Worm (Caenorhabditis elegans): ENCODE results near the gene F54D5.7.

Gene F54D5.7

ce11 chrII:11501956-11502355, 45.4 kb upstream of the F54D5.7 start:
- TF ChIP-seq nhr-25 (tag; optimal IDR thresholded peaks at IDR 0.05) (peak; percentile 60), nhr-11 (tag; optimal IDR thresholded peaks at IDR 0.05) (no peak), elt-3 (tag; optimal IDR thresholded peaks at IDR 0.05) (peak; percentile 98 to 100 (median 100)), nhr-43 (tag; optimal IDR thresholded peaks at IDR 0.05; ENCODE audit: poor library complexity, severe bottlenecking) (peak; percentile 81), ceh-16 (tag; optimal IDR thresholded peaks at IDR 0.05) (no peak), lin-39 (tag; optimal IDR thresholded peaks at IDR 0.05) (no peak), tbx-2 (tag; optimal IDR thresholded peaks at IDR 0.05) (peak; percentile 39), zag-1 (tag; optimal IDR thresholded peaks at IDR 0.05) (no peak), nhr-23 (tag; optimal IDR thresholded peaks at IDR 0.05) (peak; percentile 49)

ce11 chrII:11503761-11504160, 43.6 kb upstream of the F54D5.7 start:
- no peak for TF ChIP-seq R02D3.7 (tag; optimal IDR thresholded peaks at IDR 0.05)
- no peak for TF ChIP-seq aly-2 (tag; optimal IDR thresholded peaks at IDR 0.05)
- no peak for TF ChIP-seq pha-4 (tag; optimal IDR thresholded peaks at IDR 0.05)
- no peak for TF ChIP-seq ceh-16 (tag; optimal IDR thresholded peaks at IDR 0.05)
- TF ChIP-seq elt-2 (tag; optimal IDR thresholded peaks at IDR 0.05): no peak
- no peak for TF ChIP-seq elt-1 (tag; optimal IDR thresholded peaks at IDR 0.05)
- TF ChIP-seq nfya-1 (tag; optimal IDR thresholded peaks at IDR 0.05; ENCODE audit: insufficient read depth): no peak

ce11 chrII:11510373-11510772, 36.9 kb upstream of the F54D5.7 start, which contains the start of gene npr-41:
Gene npr-41, plus strand, starts transcription at chrII:11510673.
- TF ChIP-seq nhr-25 (tag; optimal IDR thresholded peaks at IDR 0.05) (peak; percentile 69), ZK546.5 (tag; optimal IDR thresholded peaks at IDR 0.05) (no peak)

- TF ChIP-seq nhr-237 (tag; optimal IDR thresholded peaks at IDR 0.05): no peak
These were observed 34.4 kb upstream of the F54D5.7 start for ce11 chrII:11512921-11513320.

ce11 chrII:11514775-11515174, 32.5 kb upstream of the F54D5.7 start, which contains the start of gene srh-44:
Gene srh-44, plus strand, starts transcription at chrII:11515075.
- no peak for TF ChIP-seq lin-39 (tag; optimal IDR thresholded peaks at IDR 0.05)
- TF ChIP-seq ZK546.5 (tag; optimal IDR thresholded peaks at IDR 0.05): no peak
- TF ChIP-seq daf-12 (tag; optimal IDR thresholded peaks at IDR 0.05): no peak
- TF ChIP-seq fkh-2 (tag; optimal IDR thresholded peaks at IDR 0.05): no peak
- no peak for TF ChIP-seq nhr-77 (tag; optimal IDR thresholded peaks at IDR 0.05)
- TF ChIP-seq lsy-12 (tag; optimal IDR thresholded peaks at IDR 0.05): no peak
- no peak for TF ChIP-seq elt-2 (tag; optimal IDR thresholded peaks at IDR 0.05)
- no peak for TF ChIP-seq fos-1 (tag; optimal IDR thresholded peaks at IDR 0.05)
- no peak for TF ChIP-seq unc-62 (GFP tag; optimal IDR thresholded peaks at IDR 0.05)
- TF ChIP-seq nhr-12 (tag; optimal IDR thresholded peaks at IDR 0.05): no peak
- no peak for TF ChIP-seq ceh-9 (tag; optimal IDR thresholded peaks at IDR 0.05)
- no peak for TF ChIP-seq unc-39 (tag; optimal IDR thresholded peaks at IDR 0.05)
- TF ChIP-seq nhr-25 (tag; optimal IDR thresholded peaks at IDR 0.05): no peak
- TF ChIP-seq ztf-4 (tag; optimal IDR thresholded peaks at IDR 0.05): no peak
- no peak for TF ChIP-seq pha-4 (tag; optimal IDR thresholded peaks at IDR 0.05)
- no peak for TF ChIP-seq nhr-23 (tag; optimal IDR thresholded peaks at IDR 0.05)
- TF ChIP-seq snpc-4 (tag; optimal IDR thresholded peaks at IDR 0.05): no peak

- no peak for TF ChIP-seq sea-2 (GFP tag; optimal IDR thresholded peaks at IDR 0.05)
- no peak for TF ChIP-seq egl-27 (tag; optimal IDR thresholded peaks at IDR 0.05)
- no peak for TF ChIP-seq eor-1 (tag; optimal IDR thresholded peaks at IDR 0.05)
- TF ChIP-seq mdl-1 (tag; optimal IDR thresholded peaks at IDR 0.05): no peak
- no peak for TF ChIP-seq nhr-12 (tag; optimal IDR thresholded peaks at IDR 0.05)
- no peak for TF ChIP-seq zag-1 (tag; optimal IDR thresholded peaks at IDR 0.05)
- TF ChIP-seq unc-62 (GFP tag; optimal IDR thresholded peaks at IDR 0.05): no peak
- TF ChIP-seq unc-39 (tag; optimal IDR thresholded peaks at IDR 0.05): no peak
- no peak for TF ChIP-seq ceh-82 (tag; optimal IDR thresholded peaks at IDR 0.05)
- TF ChIP-seq lsy-12 (tag; optimal IDR thresholded peaks at IDR 0.05): no peak
- no peak for TF ChIP-seq egl-5 (tag; optimal IDR thresholded peaks at IDR 0.05)
- TF ChIP-seq nhr-23 (tag; optimal IDR thresholded peaks at IDR 0.05): no peak
- no peak for TF ChIP-seq ZK546.5 (tag; optimal IDR thresholded peaks at IDR 0.05)
- no peak for TF ChIP-seq snpc-4 (tag; optimal IDR thresholded peaks at IDR 0.05)
- no peak for TF ChIP-seq lin-39 (tag; optimal IDR thresholded peaks at IDR 0.05)
- no peak for TF ChIP-seq elt-1 (tag; optimal IDR thresholded peaks at IDR 0.05)
- no peak for TF ChIP-seq hmg-11 (tag; optimal IDR thresholded peaks at IDR 0.05)
- no peak for TF ChIP-seq nfya-1 (tag; optimal IDR thresholded peaks at IDR 0.05; ENCODE audit: insufficient read depth)
- TF ChIP-seq lin-15B (tag; optimal IDR thresholded peaks at IDR 0.05): no peak
These were observed 29.1 kb upstream of the F54D5.7 start, which contains the start of gene B0334.10 for ce11 chrII:11518184-11518583. Gene B0334.10, plus strand, starts transcription at chrII:11518484.

All from whole organism, L3 larva.